Worm (Caenorhabditis elegans): ENCODE results near the gene F31F4.17.

F31F4.17 gene

DNA sequence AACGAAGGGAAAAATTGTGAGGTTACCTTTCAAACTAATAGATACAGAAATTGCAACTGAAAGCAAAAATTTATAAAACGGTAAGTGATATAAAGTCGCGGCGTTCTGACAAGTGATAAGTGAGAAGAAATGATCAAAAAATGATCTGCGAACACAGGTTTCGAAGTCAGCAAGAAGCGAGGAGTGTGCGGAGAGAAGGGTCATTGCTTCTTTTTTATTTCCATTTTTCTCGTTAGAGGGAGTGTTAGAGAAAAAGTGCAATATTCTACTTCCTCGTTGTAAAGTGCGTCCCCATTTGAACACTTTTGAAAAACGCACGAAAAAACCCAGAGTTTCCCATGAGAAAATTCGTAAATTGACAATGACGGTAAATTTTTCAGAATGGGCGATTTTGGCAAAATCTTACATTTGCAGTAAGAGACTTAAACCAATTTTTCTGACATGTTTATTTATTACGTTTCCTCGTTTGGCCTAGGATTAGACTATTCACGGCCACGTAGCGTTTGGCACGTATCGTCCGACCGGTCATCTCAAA lies 16.5 kb upstream of the F31F4.17 start, which contains the start of the genes fbxa-72 and srx-21:
Gene fbxa-72, minus strand, starts transcription at position 204 of the 535 bp plus-strand sequence.
Gene srx-21, plus strand, starts transcription at position 485 of the 535 bp plus-strand sequence.
- TF ChIP-seq dao-5 (tag; optimal IDR thresholded peaks at IDR 0.05) (no peak), W03F9.2 (tag; optimal IDR thresholded peaks at IDR 0.05) (peak; percentile 4)

DNA sequence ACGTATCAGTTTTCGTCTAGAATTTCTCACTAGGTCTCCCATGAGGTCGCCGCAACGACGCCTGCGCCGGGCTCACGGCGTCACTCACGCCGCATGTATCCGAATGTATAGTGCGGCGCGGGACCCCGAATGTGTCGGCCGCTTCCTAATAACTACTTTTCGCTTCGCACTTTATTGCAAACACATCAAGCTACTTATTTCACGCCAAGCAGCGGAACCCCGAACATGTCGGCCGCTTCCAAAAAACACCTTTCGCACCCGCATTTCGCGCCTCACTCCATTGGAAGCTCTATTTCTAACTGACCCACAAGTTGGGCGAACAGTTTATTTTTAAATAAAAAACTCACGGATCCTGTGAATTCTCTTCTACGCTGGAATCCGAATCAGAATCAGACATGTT lies 16.0 kb upstream of the F31F4.17 start:
- TF ChIP-seq W03F9.2 (tag; optimal IDR thresholded peaks at IDR 0.05): no peak

DNA sequence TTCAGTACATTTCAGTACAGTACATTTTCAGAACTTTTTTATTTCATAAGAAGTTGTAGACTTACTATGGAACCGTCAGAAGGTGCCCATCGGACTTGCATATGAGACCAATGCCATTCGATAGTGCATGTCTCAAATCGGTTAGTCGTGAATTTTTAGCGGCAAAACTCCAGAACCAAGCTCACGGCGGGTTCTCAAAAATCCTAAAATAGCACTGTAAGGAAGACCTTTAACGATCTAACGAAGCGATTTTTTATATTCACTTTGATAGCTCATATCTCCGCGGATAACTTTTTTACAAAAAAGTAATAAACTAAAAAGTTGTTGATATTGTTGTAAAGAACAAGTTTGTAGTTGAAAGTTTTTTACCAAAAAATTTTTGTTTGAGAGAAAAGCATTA lies 14.1 kb upstream of the F31F4.17 start, which contains the start of gene sru-25:
Gene sru-25, minus strand, starts transcription at position 101 of the 400 bp plus-strand sequence.
- no peak for TF ChIP-seq dao-5 (tag; optimal IDR thresholded peaks at IDR 0.05)
- TF ChIP-seq him-1 (tag; optimal IDR thresholded peaks at IDR 0.05): no peak
- no peak for TF ChIP-seq W03F9.2 (tag; optimal IDR thresholded peaks at IDR 0.05)

DNA sequence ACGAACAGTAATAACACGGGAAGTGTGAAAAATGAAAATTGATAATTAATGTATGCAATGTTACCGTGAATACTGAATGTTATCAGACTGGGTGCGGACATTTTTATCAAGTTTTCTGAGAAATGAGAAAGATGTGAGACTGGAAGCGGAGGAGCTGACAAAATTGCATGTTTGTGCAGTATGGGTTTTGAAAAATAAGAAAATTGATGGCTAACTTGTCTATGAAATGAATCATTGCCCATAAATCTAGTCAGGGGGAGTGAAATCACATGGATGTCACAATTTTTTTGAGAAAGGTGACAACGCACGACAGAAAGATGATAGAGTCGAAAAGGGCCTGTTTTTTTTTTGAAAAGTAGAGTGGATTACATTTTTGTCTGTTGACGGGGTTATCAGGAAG lies 11.2 kb upstream of the F31F4.17 start, which contains the start of gene sru-24:
Gene sru-24, minus strand, starts transcription at position 101 of the 400 bp plus-strand sequence.
- no peak for TF ChIP-seq W03F9.2 (tag; optimal IDR thresholded peaks at IDR 0.05)
- TF ChIP-seq him-1 (tag; optimal IDR thresholded peaks at IDR 0.05): no peak
- TF ChIP-seq dao-5 (tag; optimal IDR thresholded peaks at IDR 0.05): no peak

DNA sequence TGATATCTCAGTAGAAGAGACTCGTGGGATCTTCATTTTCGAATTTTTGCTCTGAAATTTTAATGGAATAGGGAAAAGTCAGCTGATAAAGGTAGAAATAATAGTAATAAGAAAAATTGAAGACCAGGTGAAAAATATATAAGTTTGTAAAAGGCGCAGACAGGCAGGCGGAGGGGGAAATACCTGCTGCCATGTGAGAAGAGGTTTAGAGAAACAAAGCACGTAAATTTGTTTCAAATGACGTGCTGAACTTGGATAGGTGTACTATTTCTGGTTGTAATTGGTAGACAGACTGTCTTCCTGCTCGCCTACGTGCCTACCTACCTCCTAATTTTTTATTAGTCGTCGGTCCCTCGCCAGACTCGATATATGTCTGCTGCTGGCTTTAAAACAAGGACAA lies 7.3 kb upstream of the F31F4.17 start, which contains the start of gene nhr-180:
Gene nhr-180, minus strand, starts transcription at position 52 of the 400 bp plus-strand sequence.
- TF ChIP-seq dao-5 (tag; optimal IDR thresholded peaks at IDR 0.05) (no peak), him-1 (tag; optimal IDR thresholded peaks at IDR 0.05) (no peak), W03F9.2 (tag; optimal IDR thresholded peaks at IDR 0.05) (no peak)

DNA sequence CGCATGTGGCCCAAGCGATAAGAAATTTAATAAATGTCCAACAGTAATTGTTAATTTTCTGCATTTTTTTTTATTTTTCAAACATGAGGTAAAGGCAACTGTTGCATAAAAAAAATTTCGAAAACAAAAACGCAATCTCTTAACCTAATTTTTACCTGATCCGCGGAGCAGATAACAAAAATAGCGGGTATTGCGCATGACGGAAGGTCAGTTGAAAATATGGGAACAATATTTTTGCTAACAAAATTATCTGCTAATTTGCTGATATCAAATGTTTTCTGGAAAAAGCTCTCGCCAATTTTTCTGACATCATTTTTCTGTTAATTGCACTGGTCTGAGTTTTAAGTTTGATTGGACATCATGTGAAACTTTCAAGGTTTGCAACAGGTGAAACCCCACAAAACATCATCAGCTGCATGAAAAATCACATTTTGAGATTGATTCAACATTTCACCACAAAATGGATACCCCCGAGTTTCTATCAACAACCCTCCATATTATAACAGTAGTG lies 4.3 kb upstream of the F31F4.17 start, which contains the start of the genes F31F4.11 and srh-266:
Gene F31F4.11, minus strand, starts transcription at position 101 of the 511 bp plus-strand sequence.
Gene srh-266, plus strand, starts transcription at position 461 of the 511 bp plus-strand sequence.
- TF ChIP-seq him-1 (tag; optimal IDR thresholded peaks at IDR 0.05) (no peak), W03F9.2 (tag; optimal IDR thresholded peaks at IDR 0.05) (no peak), dao-5 (tag; optimal IDR thresholded peaks at IDR 0.05) (no peak)

DNA sequence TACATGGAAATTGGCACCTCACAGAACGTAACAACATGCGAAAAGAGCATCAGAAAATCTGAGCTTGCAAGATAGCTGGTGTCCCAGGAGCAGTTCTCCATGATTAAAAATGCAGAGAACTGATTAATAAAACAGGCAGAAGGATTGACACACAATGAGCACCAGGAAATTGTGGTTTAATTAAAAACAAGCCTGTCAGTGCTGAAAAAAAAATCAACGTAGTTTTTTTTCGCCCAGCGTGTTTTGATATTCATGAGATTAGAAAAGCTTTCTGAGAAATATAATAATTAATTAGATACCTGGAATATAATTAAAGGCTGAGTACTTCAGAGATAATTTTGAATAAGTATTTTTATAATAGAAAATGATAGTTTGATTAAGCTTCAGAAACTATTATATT lies 2.4 kb downstream of the F31F4.17 start, which contains the start of gene srh-246:
Gene srh-246, minus strand, starts transcription at position 101 of the 400 bp plus-strand sequence.
- TF ChIP-seq W03F9.2 (tag; optimal IDR thresholded peaks at IDR 0.05) (no peak), dao-5 (tag; optimal IDR thresholded peaks at IDR 0.05) (no peak), him-1 (tag; optimal IDR thresholded peaks at IDR 0.05) (no peak)

DNA sequence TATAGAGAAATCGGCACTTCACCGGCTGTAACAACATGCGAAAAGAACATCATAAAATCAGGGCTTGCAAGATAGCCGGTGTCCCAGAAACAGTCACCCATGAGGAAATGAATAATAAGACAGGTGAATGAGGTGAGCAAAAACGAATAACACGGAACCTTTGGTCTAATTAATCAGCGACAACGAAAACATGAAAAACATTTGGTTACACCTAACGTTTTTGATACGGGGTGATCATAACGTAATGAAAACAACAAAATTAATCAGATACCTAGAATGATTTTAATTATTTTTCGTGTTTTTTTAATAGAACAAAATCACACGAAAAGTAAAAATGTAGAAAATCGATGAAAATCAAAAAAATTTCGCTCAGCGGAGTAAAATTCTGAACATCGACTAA lies 4.3 kb downstream of the F31F4.17 start, which contains the start of gene srh-245:
Gene srh-245, minus strand, starts transcription at position 101 of the 400 bp plus-strand sequence.
- no peak for TF ChIP-seq W03F9.2 (tag; optimal IDR thresholded peaks at IDR 0.05)
- TF ChIP-seq him-1 (tag; optimal IDR thresholded peaks at IDR 0.05): no peak
- TF ChIP-seq dao-5 (tag; optimal IDR thresholded peaks at IDR 0.05): no peak

DNA sequence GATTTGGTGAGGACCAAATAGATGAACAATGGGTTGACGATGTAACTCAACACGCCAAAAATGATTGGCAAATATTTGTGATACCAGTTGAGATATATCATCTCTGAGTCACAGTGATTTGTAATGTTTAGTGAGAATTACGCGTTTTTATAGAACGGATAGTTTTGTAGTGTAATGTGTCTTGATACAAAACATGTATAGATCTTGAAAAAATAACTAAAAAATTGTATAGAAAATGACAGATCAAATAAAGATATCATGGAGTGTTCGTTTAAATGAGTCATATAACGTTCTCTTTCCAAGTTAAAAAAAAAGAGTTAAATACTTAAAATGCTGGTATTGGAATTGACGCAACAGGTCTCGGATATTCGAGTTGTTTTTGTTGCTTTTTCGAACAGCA lies 5.7 kb downstream of the F31F4.17 start, which contains the start of gene srj-6:
Gene srj-6, minus strand, starts transcription at position 101 of the 400 bp plus-strand sequence.
- TF ChIP-seq dao-5 (tag; optimal IDR thresholded peaks at IDR 0.05): no peak
- TF ChIP-seq W03F9.2 (tag; optimal IDR thresholded peaks at IDR 0.05): no peak
- no peak for TF ChIP-seq him-1 (tag; optimal IDR thresholded peaks at IDR 0.05)

DNA sequence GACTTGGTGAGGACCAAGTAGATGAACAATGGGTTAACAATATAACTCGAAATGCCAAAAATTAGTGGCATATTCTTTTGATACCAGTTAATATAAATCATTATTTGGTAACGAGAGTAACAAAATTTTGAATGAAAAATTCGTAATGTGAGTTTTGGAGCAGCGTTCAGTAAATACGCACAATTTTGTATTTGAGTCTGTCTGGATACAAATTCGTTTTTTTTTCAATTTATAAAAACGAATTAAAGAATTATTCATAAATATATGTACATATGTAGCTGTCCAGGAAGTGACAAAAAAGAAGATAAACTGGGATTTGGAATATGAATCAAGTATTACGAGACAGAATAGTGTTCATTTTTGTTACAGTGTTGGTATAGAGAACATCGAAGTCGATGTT lies 7.2 kb downstream of the F31F4.17 start, which contains the start of gene srj-5:
Gene srj-5, minus strand, starts transcription at position 101 of the 400 bp plus-strand sequence.
- TF ChIP-seq him-1 (tag; optimal IDR thresholded peaks at IDR 0.05) (no peak), W03F9.2 (tag; optimal IDR thresholded peaks at IDR 0.05) (no peak), dao-5 (tag; optimal IDR thresholded peaks at IDR 0.05) (no peak)

DNA sequence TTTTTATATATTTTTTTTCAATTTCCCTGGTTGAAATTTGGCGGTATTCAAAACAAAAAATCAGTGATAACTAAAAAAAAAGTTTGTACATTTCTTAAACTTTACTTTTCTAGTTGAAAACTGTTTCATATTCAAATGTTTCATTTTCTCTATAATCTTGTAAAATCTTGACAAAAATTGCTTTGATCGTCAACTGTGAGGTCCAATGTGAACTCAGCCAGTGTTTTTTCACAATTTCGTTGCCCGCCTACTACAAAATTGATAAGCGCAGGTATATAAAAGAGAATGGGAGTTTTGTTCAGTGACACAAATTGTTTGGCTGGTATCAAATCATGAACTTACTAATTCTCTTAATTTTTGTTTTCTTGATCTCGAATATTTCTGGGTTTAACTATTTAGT lies 13.2 kb downstream of the F31F4.17 start, which contains the start of gene ugt-42:
Gene ugt-42, plus strand, starts transcription at position 301 of the 400 bp plus-strand sequence.
- TF ChIP-seq him-1 (tag; optimal IDR thresholded peaks at IDR 0.05) (no peak), W03F9.2 (tag; optimal IDR thresholded peaks at IDR 0.05) (no peak), dao-5 (tag; optimal IDR thresholded peaks at IDR 0.05) (no peak)

DNA sequence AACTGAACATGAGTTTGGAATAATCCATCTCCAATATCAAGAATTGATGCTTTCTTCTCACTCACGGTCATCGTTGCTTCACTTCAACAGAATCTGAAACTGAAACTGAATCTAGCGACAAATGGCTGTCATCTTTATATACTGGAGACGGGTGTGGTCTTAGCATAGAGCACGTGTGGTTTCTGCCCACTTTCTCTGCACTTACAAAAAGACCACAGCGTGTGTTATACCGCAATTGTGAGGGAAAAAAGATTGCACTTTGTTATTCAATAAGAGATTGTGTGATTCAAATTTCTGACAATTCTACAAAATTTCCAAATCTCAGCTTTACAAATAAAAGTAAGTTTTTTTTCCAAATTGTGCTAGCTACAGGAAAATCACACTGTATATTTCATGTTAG lies 14.0 kb downstream of the F31F4.17 start, which contains the start of gene F48G7.12:
Gene F48G7.12, minus strand, starts transcription at position 101 of the 400 bp plus-strand sequence.
- TF ChIP-seq W03F9.2 (tag; optimal IDR thresholded peaks at IDR 0.05) (no peak), him-1 (tag; optimal IDR thresholded peaks at IDR 0.05) (no peak), dao-5 (tag; optimal IDR thresholded peaks at IDR 0.05) (no peak)

DNA sequence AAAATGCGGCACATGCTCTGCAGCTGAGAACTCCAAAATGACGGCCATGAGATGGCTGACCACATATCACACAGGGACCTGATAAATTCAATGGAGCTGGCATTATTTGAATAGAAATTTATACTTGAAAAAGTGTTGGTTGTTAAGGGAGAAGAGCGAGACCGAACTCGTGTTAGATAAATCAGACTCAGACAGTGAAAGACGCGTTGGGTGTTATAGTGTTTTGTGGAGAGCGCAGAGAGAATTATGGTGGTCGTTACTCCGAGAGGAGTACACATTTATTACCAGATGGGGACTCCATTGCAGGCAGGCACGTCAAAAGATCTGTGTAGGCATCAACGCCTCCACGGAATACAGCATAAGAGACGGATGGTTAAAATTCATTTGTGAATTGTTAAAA lies 17.4 kb downstream of the F31F4.17 start, which contains the start of gene nhr-190:
Gene nhr-190, minus strand, starts transcription at position 175 of the 400 bp plus-strand sequence.
- TF ChIP-seq him-1 (tag; optimal IDR thresholded peaks at IDR 0.05) (no peak), dao-5 (tag; optimal IDR thresholded peaks at IDR 0.05) (no peak), W03F9.2 (tag; optimal IDR thresholded peaks at IDR 0.05) (no peak)

DNA sequence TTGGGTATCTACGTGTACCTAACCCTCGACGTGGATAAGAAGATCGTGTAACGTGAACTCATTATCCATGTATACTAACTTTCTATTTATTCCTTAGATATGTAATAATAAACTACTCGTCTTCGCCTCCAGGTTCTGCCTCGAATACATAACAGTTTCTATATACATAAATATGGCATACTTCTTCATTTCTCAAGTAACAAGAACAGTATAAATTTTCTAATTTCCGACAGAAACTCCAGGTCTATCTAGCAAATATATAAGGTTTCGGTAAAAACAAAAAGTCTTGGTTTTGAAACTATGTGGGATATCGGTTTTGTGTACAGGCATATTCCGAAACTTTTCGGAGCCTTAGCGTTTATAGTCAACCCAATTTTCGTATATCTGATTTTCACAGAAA lies 21.8 kb downstream of the F31F4.17 start, which contains the start of gene srj-37:
Gene srj-37, plus strand, starts transcription at position 301 of the 400 bp plus-strand sequence.
- TF ChIP-seq W03F9.2 (tag; optimal IDR thresholded peaks at IDR 0.05): no peak
- no peak for TF ChIP-seq dao-5 (tag; optimal IDR thresholded peaks at IDR 0.05)
- no peak for TF ChIP-seq him-1 (tag; optimal IDR thresholded peaks at IDR 0.05)

Measured in whole organism, L4/young adult.